Fruit fly (Drosophila melanogaster): ENCODE measurements around the gene mRpS21.

mRpS21 gene

DNA sequence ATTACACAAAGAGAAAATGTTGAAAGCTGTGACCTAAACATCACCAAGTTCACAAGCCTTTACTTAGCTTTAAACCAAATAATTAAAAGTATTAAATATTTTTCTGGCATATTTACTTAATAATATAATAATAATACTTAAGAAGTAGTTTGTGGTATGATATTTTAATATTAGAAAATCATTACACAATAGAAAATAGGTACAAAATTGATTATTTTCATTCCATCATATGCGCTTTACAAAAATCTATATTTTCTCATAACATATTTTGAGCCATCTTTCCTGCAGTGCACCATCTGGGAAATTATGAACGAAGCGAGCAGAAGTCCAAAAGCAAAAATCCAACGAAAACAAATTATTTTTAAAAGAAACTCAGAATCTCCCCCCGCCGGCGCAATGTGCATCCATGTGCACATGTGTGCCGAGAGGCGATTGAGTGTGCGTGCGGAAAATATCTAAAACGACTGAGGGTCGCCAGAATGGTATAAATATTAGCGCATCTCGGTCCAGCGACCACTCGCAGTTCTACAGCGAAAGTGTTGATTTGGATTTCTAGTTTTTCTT lies 43.9 kb upstream of the mRpS21 start, which contains the start of gene Act87E (continued):
- TF ChIP-seq lmd (GFP tag; IDR thresholded peaks at IDR 0.05) (peak; percentile 61), gsb (GFP tag; IDR thresholded peaks at IDR 0.05) (no peak), disco-r (GFP tag; optimal IDR thresholded peaks at IDR 0.05) (no peak), unpg (GFP tag; optimal IDR thresholded peaks at IDR 0.05) (peak; percentile 59), nmo (GFP tag; optimal IDR thresholded peaks at IDR 0.05) (peak; percentile 83), ranshi (GFP tag; IDR thresholded peaks at IDR 0.05) (no peak; the same call in 1 of the 2 replicates), ewg (GFP tag; optimal IDR thresholded peaks at IDR 0.05) (peak; percentile 53), Dbx (GFP tag; IDR thresholded peaks at IDR 0.05) (peak; percentile 41; the same call in 1 of the 3 replicates), az2 (GFP tag; optimal IDR thresholded peaks at IDR 0.05) (peak; percentile 40), NfI (GFP tag; optimal IDR thresholded peaks at IDR 0.05) (peak; percentile 23), CG5245 (GFP tag; optimal IDR thresholded peaks at IDR 0.05) (no peak), slou (GFP tag; optimal IDR thresholded peaks at IDR 0.05) (no peak), sens (GFP tag) (peak; percentile 73), CG17186 (GFP tag; optimal IDR thresholded peaks at IDR 0.05) (no peak), repo (GFP tag; optimal IDR thresholded peaks at IDR 0.05) (no peak), CG12942 (GFP tag; optimal IDR thresholded peaks at IDR 0.05) (peak; percentile 42), cg (GFP tag; optimal IDR thresholded peaks at IDR 0.05) (peak; percentile 38), CG12104 (GFP tag; optimal IDR thresholded peaks at IDR 0.05) (peak; percentile 66), CG31388 (GFP tag; optimal IDR thresholded peaks at IDR 0.05) (peak; percentile 6), dmrt99B (tag; optimal IDR thresholded peaks at IDR 0.05) (peak; percentile 78), vvl (GFP tag; IDR thresholded peaks at IDR 0.05) (0 out of 2 replicates have a peak, but pooled peaks have one; percentile 15), Mad (GFP tag; optimal IDR thresholded peaks at IDR 0.05) (no peak), Ada2b (GFP tag; IDR thresholded peaks at IDR 0.05) (no peak), CG17612 (GFP tag; IDR thresholded peaks at IDR 0.05) (no peak), Eip74EF (GFP tag; optimal IDR thresholded peaks at IDR 0.05) (peak in 1 of 2 experiments; percentile 72), Gug (GFP tag; IDR thresholded peaks at IDR 0.05) (no peak), CG8944 (GFP tag; optimal IDR thresholded peaks at IDR 0.05) (no peak), Nf-YC (tag; optimal IDR thresholded peaks at IDR 0.05) (no peak), CG7745 (tag; optimal IDR thresholded peaks at IDR 0.05) (no peak), Hmx (GFP tag; optimal IDR thresholded peaks at IDR 0.05) (no peak), CG30403 (GFP tag; optimal IDR thresholded peaks at IDR 0.05) (peak; percentile 79), so (GFP tag; IDR thresholded peaks at IDR 0.05) (peak; percentile 38; the same call in 1 of the 3 replicates), CG11696 (GFP tag; IDR thresholded peaks at IDR 0.05) (no peak), CG10979 (tag; optimal IDR thresholded peaks at IDR 0.05) (peak; percentile 89), CoRest (tag; optimal IDR thresholded peaks at IDR 0.05) (peak; percentile 83), lab (GFP tag; optimal IDR thresholded peaks at IDR 0.05) (peak; percentile 46), CG10209 (GFP tag; optimal IDR thresholded peaks at IDR 0.05) (peak; percentile 54), CG9215 (GFP tag; IDR thresholded peaks at IDR 0.05) (0 out of 2 replicates have a peak, but pooled peaks have one; percentile 38), CG8388 (GFP tag; optimal IDR thresholded peaks at IDR 0.05) (peak; percentile 66), al (GFP tag; IDR thresholded peaks at IDR 0.05) (no peak), CG6654 (GFP tag; optimal IDR thresholded peaks at IDR 0.05) (peak; percentile 14), CG7987 (GFP tag; optimal IDR thresholded peaks at IDR 0.05) (no peak), CG13424 (tag; optimal IDR thresholded peaks at IDR 0.05) (peak; percentile 86), Hey (tag; optimal IDR thresholded peaks at IDR 0.05) (no peak), kni (GFP tag; optimal IDR thresholded peaks at IDR 0.05) (no peak), CG2199 (GFP tag; IDR thresholded peaks at IDR 0.05) (no peak), psq (GFP tag; optimal IDR thresholded peaks at IDR 0.05) (no peak), CG4282 (GFP tag; optimal IDR thresholded peaks at IDR 0.05) (no peak), gce (GFP tag; IDR thresholded peaks at IDR 0.05) (no peak), CG34422 (GFP tag; IDR thresholded peaks at IDR 0.05) (no peak)
